Worm (Caenorhabditis elegans) whole organism, L3 larva: Measurements from ENCODE around the gene F54C8.1.

ENCODE experiments used
- pha-4 ChIP-seq: fragments of 150-350 bp; optimal IDR thresholded peaks from 2 replicates; lab custom pipeline; 2014; ENCODE audit warnings: missing biosample characterization, missing genetic modification reagents, missing genetic modification characterization
- sea-2 ChIP-seq: fragments of 150-350 bp; sonication (generic microtip); optimal IDR thresholded peaks from 4 replicates; lab custom pipeline; 2014; ENCODE audit warnings: missing biosample characterization, missing genetic modification reagents, missing genetic modification characterization
- skn-1 ChIP-seq: fragments of 150-350 bp; optimal IDR thresholded peaks from 2 replicates; lab custom pipeline; 2014; ENCODE audit warnings: missing biosample characterization, missing genetic modification characterization

- TF ChIP-seq pha-4 (tag; lab: Kevin White, UChicago) = no peak
- TF ChIP-seq skn-1 = no peak
- no peak for TF ChIP-seq sea-2 (GFP tag; lab: Kevin White, UChicago)
These were observed 48.6 kb upstream of the F54C8.1 start for ce11 chrIII:9390924-9391323.
